Fruit fly (Drosophila melanogaster): ENCODE data around the gene Elba1.

The Elba1 gene

dm6 chr2L:4684361-4684760 lies at the start of gene Elba1:
Gene Elba1, minus strand, starts transcription at chr2L:4684461.
- TF ChIP-seq CTCF (optimal IDR thresholded peaks at IDR 0.05) (no peak), CG8478 (optimal IDR thresholded peaks at IDR 0.05) (no peak)

dm6 chr2L:4726021-4726420 lies 41.8 kb upstream of the Elba1 start:
- TF ChIP-seq CG8478 (optimal IDR thresholded peaks at IDR 0.05) (no peak), CTCF (optimal IDR thresholded peaks at IDR 0.05) (peak; percentile 79 to 84)

DNA sequence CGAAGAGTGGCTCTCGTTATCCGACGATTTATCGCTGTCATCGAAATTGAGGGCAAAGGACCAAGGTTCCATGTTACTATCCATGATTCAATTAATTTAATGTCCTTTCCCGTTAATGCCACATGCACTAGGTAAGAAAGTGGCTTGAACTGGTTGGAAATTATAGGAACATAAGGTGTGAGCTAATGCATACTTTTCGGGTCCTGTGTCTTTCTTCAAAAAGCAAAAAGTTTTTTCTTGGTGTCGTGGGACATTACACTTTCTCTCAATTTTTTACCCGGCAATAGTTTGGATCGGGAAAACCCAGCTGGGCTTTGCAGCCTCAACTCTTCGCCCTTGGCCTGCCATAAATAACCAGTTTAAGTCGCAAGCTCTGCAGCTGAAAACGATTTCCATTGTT lies 17.1 kb upstream of the Elba1 start, which contains the start of gene Taf12L:
Gene Taf12L (minus strand): TSS at position 101 of the 400 bp plus-strand sequence.
- no peak for TF ChIP-seq CG8478 (optimal IDR thresholded peaks at IDR 0.05)

- TF ChIP-seq CTCF (optimal IDR thresholded peaks at IDR 0.05) (no peak), CG8478 (optimal IDR thresholded peaks at IDR 0.05) (no peak)
Measured at dm6 chr2L:4698837-4699236, 14.6 kb upstream of the Elba1 start.

- TF ChIP-seq CG8478 (optimal IDR thresholded peaks at IDR 0.05) (no peak), CTCF (optimal IDR thresholded peaks at IDR 0.05) (no peak)
Measured at dm6 chr2L:4694421-4694820, 10.2 kb upstream of the Elba1 start, which contains the start of gene dcma. Gene dcma, plus strand, starts transcription at chr2L:4694721.

dm6 chr2L:4690602-4691001 lies 6.3 kb upstream of the Elba1 start, which contains the start of gene CG3251:
Gene CG3251, minus strand, starts transcription at chr2L:4690702.
- TF ChIP-seq CTCF (optimal IDR thresholded peaks at IDR 0.05) (no peak), CG8478 (optimal IDR thresholded peaks at IDR 0.05) (no peak)

- TF ChIP-seq CTCF (optimal IDR thresholded peaks at IDR 0.05) (no peak), CG8478 (optimal IDR thresholded peaks at IDR 0.05) (no peak)
Measured at dm6 chr2L:4687211-4687610, 3.0 kb upstream of the Elba1 start, which contains the start of gene Elba3. Gene Elba3, plus strand, starts transcription at chr2L:4687511.

DNA sequence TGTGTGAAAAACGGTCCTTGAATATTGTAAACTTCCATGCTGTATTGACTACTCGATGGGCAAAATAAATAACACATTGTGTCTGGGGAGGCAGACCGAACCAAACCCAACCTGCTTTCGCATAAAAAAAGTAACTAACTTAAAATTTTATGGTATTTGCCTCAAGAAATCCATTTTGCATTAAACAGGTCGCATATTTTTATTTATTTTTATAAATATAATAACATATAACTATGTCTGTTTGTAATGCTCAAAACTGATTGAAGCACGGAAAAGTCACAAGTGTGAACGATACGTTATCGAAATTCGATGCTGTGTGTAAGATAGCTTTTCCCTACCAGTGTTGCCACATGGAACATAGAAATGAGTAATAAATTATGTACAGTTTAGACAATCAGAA lies 1.9 kb downstream of the Elba1 start, which contains the start of gene CG11929:
Gene CG11929 (plus strand): TSS at position 301 of the 400 bp plus-strand sequence.
- no peak for TF ChIP-seq CG8478 (optimal IDR thresholded peaks at IDR 0.05)
- TF ChIP-seq CTCF (optimal IDR thresholded peaks at IDR 0.05): no peak

DNA sequence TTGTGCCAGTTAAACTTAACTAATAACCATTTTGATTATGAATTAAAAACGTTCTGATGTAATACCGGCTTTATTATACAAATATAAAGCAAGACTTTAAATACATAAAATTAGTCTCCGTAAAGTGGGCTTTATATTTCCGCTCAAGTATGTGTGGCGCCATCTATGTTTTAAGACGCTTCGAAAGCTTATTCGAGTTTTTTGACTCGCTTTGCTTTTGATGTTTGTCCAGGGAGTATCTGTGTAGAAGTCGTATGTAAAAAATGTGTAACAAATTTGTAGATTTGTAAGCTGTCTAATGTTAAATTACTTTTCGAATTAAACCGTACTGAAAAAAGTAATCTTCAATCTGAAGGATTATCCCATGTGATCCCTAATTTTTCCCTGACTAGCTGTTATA lies 23.3 kb downstream of the Elba1 start:
- no peak for TF ChIP-seq CG8478 (optimal IDR thresholded peaks at IDR 0.05)
- peak; percentile 54 to 76 for TF ChIP-seq CTCF (optimal IDR thresholded peaks at IDR 0.05)

- no peak for TF ChIP-seq CG8478 (optimal IDR thresholded peaks at IDR 0.05)
Measured at dm6 chr2L:4650752-4651453, 33.4 kb downstream of the Elba1 start, which contains the start of gene CG3355. Gene CG3355, plus strand, starts transcription at chr2L:4651403.

DNA sequence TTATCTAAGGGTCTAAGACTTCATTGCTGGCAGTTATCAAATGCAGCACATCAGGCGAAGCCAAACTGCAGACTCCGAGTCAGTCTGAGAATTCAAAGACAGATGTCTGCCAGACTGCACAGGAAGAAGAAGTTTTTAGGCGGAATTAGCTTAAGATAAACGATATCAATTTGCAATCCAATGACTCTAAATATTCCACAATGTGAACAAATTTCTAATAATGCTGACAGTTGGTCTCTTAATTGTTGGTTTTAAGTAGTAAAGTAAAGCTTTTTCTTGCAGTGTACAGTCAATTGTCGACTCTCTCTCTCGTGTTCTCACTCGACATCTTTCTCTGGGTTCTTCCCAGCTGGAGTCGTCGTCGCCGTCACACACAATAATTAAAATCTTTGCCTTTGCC lies 35.5 kb downstream of the Elba1 start:
- TF ChIP-seq CTCF (optimal IDR thresholded peaks at IDR 0.05) (no peak), CG8478 (optimal IDR thresholded peaks at IDR 0.05) (no peak)

DNA sequence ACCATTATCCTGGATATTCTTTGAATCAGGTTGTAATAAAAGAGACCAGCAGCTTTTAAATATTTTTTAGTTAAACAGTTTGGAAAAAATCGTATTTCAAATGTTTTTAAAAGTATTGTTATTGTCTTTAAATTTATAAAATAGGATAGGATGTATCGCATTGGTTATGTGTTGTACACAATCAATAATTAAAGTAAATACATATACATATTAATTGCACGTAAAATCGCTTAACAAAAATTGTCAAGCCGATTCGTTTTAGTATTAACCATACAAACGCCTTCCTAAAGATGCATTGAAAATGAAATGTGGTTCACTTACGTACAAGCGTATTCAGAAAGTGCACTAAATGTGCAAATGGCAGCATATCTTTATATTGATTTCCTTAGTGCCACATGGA lies 37.5 kb downstream of the Elba1 start, which contains the start of gene CG43798:
Gene CG43798 (plus strand): TSS at position 301 of the 400 bp plus-strand sequence.
- TF ChIP-seq CTCF (optimal IDR thresholded peaks at IDR 0.05) (no peak), CG8478 (optimal IDR thresholded peaks at IDR 0.05) (no peak)

DNA sequence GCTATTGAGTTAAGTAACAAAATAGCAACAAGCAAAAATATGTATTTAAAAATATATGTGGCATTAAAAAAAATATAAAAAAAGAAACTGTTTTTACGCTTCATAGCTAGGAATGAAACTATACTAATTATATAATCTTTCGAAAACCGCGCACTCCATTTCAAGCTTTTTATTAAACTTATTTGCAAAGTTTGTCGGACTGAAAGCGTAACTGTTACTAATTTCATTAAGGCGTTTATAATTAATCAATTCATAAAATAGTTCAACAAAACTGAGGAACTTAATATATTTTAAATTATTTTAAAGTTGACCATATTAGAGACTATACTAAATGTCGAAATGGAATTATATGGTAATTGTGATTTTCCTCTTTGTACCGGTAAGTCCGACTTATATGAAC lies 41.6 kb downstream of the Elba1 start, which contains the start of gene CG15635:
Gene CG15635 (plus strand): TSS at position 301 of the 400 bp plus-strand sequence.
- no peak for TF ChIP-seq CG8478 (optimal IDR thresholded peaks at IDR 0.05)
- no peak for TF ChIP-seq CTCF (optimal IDR thresholded peaks at IDR 0.05)

dm6 chr2L:4640996-4641395 lies 43.3 kb downstream of the Elba1 start, which contains the start of gene BG642163:
Gene BG642163, plus strand, starts transcription at chr2L:4641296.
- TF ChIP-seq CTCF (optimal IDR thresholded peaks at IDR 0.05) (no peak), CG8478 (optimal IDR thresholded peaks at IDR 0.05) (no peak)

DNA sequence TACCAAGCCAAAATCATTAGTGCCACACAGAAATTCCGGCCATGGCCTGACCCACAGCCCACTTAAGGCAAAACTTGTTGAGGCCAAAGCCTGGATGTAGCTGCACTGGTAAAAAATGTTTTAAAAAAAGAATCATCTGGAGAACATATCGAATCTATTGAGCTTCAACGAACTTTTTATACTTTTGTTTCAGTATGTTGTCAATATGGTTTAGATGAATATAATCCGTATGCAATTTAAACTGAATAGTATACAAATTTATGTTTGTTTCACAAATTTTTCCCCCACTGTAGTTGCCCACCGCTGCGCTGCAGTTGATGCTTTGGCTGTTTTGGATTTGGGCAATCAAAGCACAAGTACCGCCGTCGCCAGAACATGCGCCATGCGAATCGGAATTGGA lies 48.9 kb downstream of the Elba1 start:
- no peak for TF ChIP-seq CG8478 (optimal IDR thresholded peaks at IDR 0.05)
- no peak for TF ChIP-seq CTCF (optimal IDR thresholded peaks at IDR 0.05)

Measured in S2 (cell line).